Fruit fly (Drosophila melanogaster) whole organism, embryonic: ENCODE measurements around the gene Ccdc58.

Experiments used
- Blimp-1 ChIP-seq: fragments of 200-800 bp; sonication (Bioruptor generic); optimal IDR thresholded peaks from 3 replicates; lab custom pipeline; 2018; ENCODE audit warnings: missing biosample characterization, missing genetic modification characterization, mild to moderate bottlenecking, moderate library complexity, missing genetic modification reagents
- CG31388 ChIP-seq: fragments of 200-800 bp; sonication (Bioruptor generic); optimal IDR thresholded peaks from 2 replicates; lab custom pipeline; 2016; ENCODE audit warnings: missing biosample characterization, missing genetic modification characterization
- CG4854 ChIP-seq: fragments of 200-800 bp; sonication (Bioruptor generic); optimal IDR thresholded peaks from 2 replicates; lab custom pipeline; 2016; ENCODE audit warnings: missing biosample characterization, missing genetic modification characterization, inconsistent platforms
- CG8478 ChIP-seq: fragments of >200 bp; optimal IDR thresholded peaks from 2 replicates; lab custom pipeline; 2018
- CG9609 ChIP-seq: fragments of 200-800 bp; sonication (Bioruptor generic); optimal IDR thresholded peaks from 3 replicates; lab custom pipeline; 2016; ENCODE audit warnings: missing biosample characterization, missing genetic modification characterization
- D19B ChIP-seq: fragments of 200-800 bp; sonication (Bioruptor generic); optimal IDR thresholded peaks from 2 replicates; lab custom pipeline; 2017; ENCODE audit warnings: missing biosample characterization, mild to moderate bottlenecking, missing genetic modification characterization
- Dfd ChIP-seq, 2 experiments: fragments of >200 bp; optimal IDR thresholded peaks; 2 replicates each; lab custom pipeline; 2017; ENCODE audit warnings: missing biosample characterization in 2 of 2, missing genetic modification characterization in 2 of 2
- Hr78 ChIP-seq, 2 experiments: fragments of 200-800 bp in 1 of 2; fragments of >200 bp in 1 of 2; sonication (Bioruptor generic) in 1 of 2; optimal IDR thresholded peaks; 2 replicates each; lab custom pipeline; 2017 to 2019; ENCODE audit warnings: missing biosample characterization in 2 of 2, missing genetic modification characterization in 2 of 2, mild to moderate bottlenecking in 1 of 2, moderate library complexity in 1 of 2
- Rx ChIP-seq: fragments of 200-800 bp; sonication (Bioruptor generic); IDR thresholded peaks from 2 replicates; pipeline ENCODE4 v1.3.6; 2022; ENCODE audit warnings: missing biosample characterization, missing genetic modification characterization
- kay ChIP-seq: fragments of 200-800 bp; sonication (Bioruptor generic); optimal IDR thresholded peaks from 2 replicates; lab custom pipeline; 2016; ENCODE audit warnings: missing biosample characterization, missing genetic modification characterization
- psq ChIP-seq: fragments of 200-800 bp; sonication (Bioruptor generic); optimal IDR thresholded peaks from 2 replicates; lab custom pipeline; 2017; ENCODE audit warnings: missing biosample characterization, missing genetic modification characterization

DNA sequence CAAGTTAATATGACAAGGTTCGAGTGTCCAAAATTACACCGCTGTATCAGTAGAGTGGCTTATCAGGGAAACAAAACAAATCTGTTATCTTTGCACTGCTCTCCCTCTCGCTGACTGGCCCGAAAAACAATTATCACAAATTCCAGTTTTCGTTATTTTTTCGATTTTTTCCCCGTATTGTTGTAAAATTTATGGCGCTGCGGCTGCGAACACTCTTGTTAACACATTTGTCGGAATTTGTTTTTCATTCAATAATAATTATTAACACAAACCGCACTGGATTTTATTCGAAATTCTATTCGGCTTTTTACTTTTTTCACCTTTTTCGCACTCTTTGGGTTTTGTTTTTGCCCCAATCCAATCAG, 14.4 kb upstream of the Ccdc58 start:
- TF ChIP-seq Hr78 (GFP tag; optimal IDR thresholded peaks at IDR 0.05; lab: Kevin White, UChicago) (no peak), Blimp-1 (GFP tag; lab: Kevin White, UChicago) (no peak), Dfd (GFP tag; optimal IDR thresholded peaks at IDR 0.05; lab: Kevin White, UChicago) (no peak), kay (GFP tag; lab: Kevin White, UChicago) (no peak), D19B (GFP tag; lab: Kevin White, UChicago) (no peak), CG4854 (GFP tag; lab: Kevin White, UChicago) (no peak), Rx (GFP tag; lab: Robert Waterston, UW) (no peak), CG9609 (GFP tag; lab: Kevin White, UChicago) (no peak), CG8478 (lab: Kevin White, UChicago) (no peak), CG31388 (GFP tag; lab: Kevin White, UChicago) (no peak), psq (GFP tag; lab: Kevin White, UChicago) (no peak)
